Worm (Caenorhabditis elegans) whole organism, L4 larva: ENCODE results near the gene irld-7.

ENCODE experiments used
- F10B5.3 ChIP-seq: sonication (generic microtip); optimal IDR thresholded peaks from 2 replicates; lab custom pipeline; 2016; ENCODE audit warnings: mild to moderate bottlenecking, missing genetic modification characterization, missing compliant biosample characterization
- T20F7.1 ChIP-seq: fragments of 200-800 bp; sonication (Bioruptor generic); optimal IDR thresholded peaks from 2 replicates; lab custom pipeline; 2018; ENCODE audit warnings: mild to moderate bottlenecking, missing genetic modification characterization, missing compliant biosample characterization
- Y5F2A.4 ChIP-seq: fragments of 200-800 bp; sonication (Bioruptor generic); optimal IDR thresholded peaks from 2 replicates; lab custom pipeline; 2018; ENCODE audit warnings: mild to moderate bottlenecking, missing genetic modification characterization, missing compliant biosample characterization
- aha-1 ChIP-seq: fragments of 150-350 bp; peaks from one replicate; lab custom pipeline; 2014; ENCODE audit warnings: missing biosample characterization, missing genetic modification characterization
- attf-4 ChIP-seq: sonication (generic microtip); optimal IDR thresholded peaks from 3 replicates; lab custom pipeline; 2017; ENCODE audit warnings: missing biosample characterization, missing genetic modification characterization
- ceh-20 ChIP-seq: fragments of 200-800 bp; sonication (Bioruptor generic); IDR thresholded peaks from 2 replicates; pipeline ENCODE4 v1.3.6; 2022; ENCODE audit warnings: missing genetic modification reagents, missing genetic modification characterization, missing compliant biosample characterization
- ceh-32 ChIP-seq: sonication (generic microtip); optimal IDR thresholded peaks from 2 replicates; lab custom pipeline; 2016; ENCODE audit warnings: mild to moderate bottlenecking, missing genetic modification characterization, missing compliant biosample characterization; ENCODE audit not compliant: poor library complexity
- ces-1 ChIP-seq: fragments of 150-350 bp; sonication (generic microtip); optimal IDR thresholded peaks from 4 replicates; lab custom pipeline; 2014; ENCODE audit warnings: missing biosample characterization, missing genetic modification reagents, missing genetic modification characterization
- ctbp-1 ChIP-seq: fragments of 200-800 bp; sonication (Bioruptor generic); IDR thresholded peaks from 2 replicates; pipeline ENCODE4 v1.3.6; 2022; ENCODE audit warnings: missing genetic modification reagents, missing genetic modification characterization, missing compliant biosample characterization
- daf-16 ChIP-seq, 3 experiments: sonication (generic microtip); optimal IDR thresholded peaks; 2 replicates each; lab custom pipeline; 2016 to 2017; ENCODE audit warnings: missing genetic modification characterization in 3 of 3, missing genetic modification reagents in 3 of 3, mild to moderate bottlenecking in 2 of 3, missing compliant biosample characterization in 2 of 3, missing biosample characterization in 1 of 3, moderate library complexity in 1 of 3
- daf-19 ChIP-seq: fragments of 200-800 bp; sonication (Bioruptor generic); conservative IDR thresholded peaks from 2 replicates; pipeline ENCODE4 v1.3.6; 2022; ENCODE audit warnings: missing genetic modification characterization, missing compliant biosample characterization
- dmd-8 ChIP-seq: fragments of 200-800 bp; sonication (Bioruptor generic); IDR thresholded peaks from 2 replicates; pipeline ENCODE4 v1.3.6; 2022; ENCODE audit warnings: missing genetic modification characterization, missing compliant biosample characterization
- dpl-1 ChIP-seq: fragments of 150-350 bp; optimal IDR thresholded peaks from 2 replicates; lab custom pipeline; 2014; ENCODE audit warnings: missing biosample characterization, missing genetic modification reagents, missing genetic modification characterization
- dve-1 ChIP-seq: sonication (generic microtip); optimal IDR thresholded peaks from 2 replicates; lab custom pipeline; 2017; ENCODE audit warnings: antibody characterized with exemption, mild to moderate bottlenecking, missing genetic modification characterization, missing compliant biosample characterization; ENCODE audit not compliant: insufficient read depth
- fkh-10 ChIP-seq: fragments of 150-350 bp; optimal IDR thresholded peaks from 2 replicates; lab custom pipeline; 2014; ENCODE audit warnings: missing biosample characterization, missing genetic modification reagents, missing genetic modification characterization
- fos-1 ChIP-seq: fragments of 150-350 bp; optimal IDR thresholded peaks from 2 replicates; lab custom pipeline; 2014; ENCODE audit warnings: missing biosample characterization, missing genetic modification characterization
- gei-8 ChIP-seq: fragments of 200-800 bp; sonication (Bioruptor generic); optimal IDR thresholded peaks from 2 replicates; lab custom pipeline; 2018; ENCODE audit warnings: mild to moderate bottlenecking, missing genetic modification characterization, missing compliant biosample characterization
- hif-1 ChIP-seq, 2 experiments: sonication (generic microtip); optimal IDR thresholded peaks; 2 replicates each; lab custom pipeline; 2016 to 2017; ENCODE audit warnings: missing compliant biosample characterization in 2 of 2, missing genetic modification characterization in 2 of 2, missing genetic modification reagents in 2 of 2, missing genotype in 2 of 2, mild to moderate bottlenecking in 1 of 2
- hlh-11 ChIP-seq: fragments of 200-800 bp; sonication (Bioruptor generic); optimal IDR thresholded peaks from 2 replicates; lab custom pipeline; 2018; ENCODE audit warnings: mild to moderate bottlenecking, missing genetic modification characterization, missing compliant biosample characterization
- hmg-1.1 ChIP-seq: fragments of 200-800 bp; sonication (Bioruptor generic); IDR thresholded peaks from 2 replicates; pipeline ENCODE4 v1.3.6; 2022; ENCODE audit warnings: missing genetic modification reagents, missing genetic modification characterization, missing compliant biosample characterization
- jun-1 ChIP-seq: fragments of 150-350 bp; optimal IDR thresholded peaks from 2 replicates; lab custom pipeline; 2014; ENCODE audit warnings: missing biosample characterization, missing genetic modification reagents, missing genetic modification characterization
- lim-7 ChIP-seq: fragments of 200-800 bp; sonication (Bioruptor generic); IDR thresholded peaks from 2 replicates; pipeline ENCODE4 v1.3.6; 2022; ENCODE audit warnings: missing genetic modification characterization, missing compliant biosample characterization
- lin-1 ChIP-seq: fragments of 200-800 bp; sonication (Bioruptor generic); IDR thresholded peaks from 2 replicates; pipeline ENCODE4 v1.3.6; 2022; ENCODE audit warnings: missing genetic modification reagents, missing genetic modification characterization, missing compliant biosample characterization
- lin-15B ChIP-seq: fragments of 150-350 bp; sonication (generic microtip); optimal IDR thresholded peaks from 3 replicates; lab custom pipeline; 2014; ENCODE audit warnings: missing biosample characterization, missing genetic modification characterization
- lin-29 ChIP-seq: fragments of 200-800 bp; sonication (Bioruptor generic); IDR thresholded peaks from 2 replicates; pipeline ENCODE4 v1.3.6; 2022; ENCODE audit warnings: missing genetic modification reagents, missing genetic modification characterization, missing compliant biosample characterization
- lin-38 ChIP-seq: fragments of 200-800 bp; sonication (Bioruptor generic); IDR thresholded peaks from 2 replicates; pipeline ENCODE4 v1.3.6; 2022; ENCODE audit warnings: missing genetic modification reagents, missing genetic modification characterization, missing compliant biosample characterization
- lir-3 ChIP-seq: sonication (generic microtip); optimal IDR thresholded peaks from 2 replicates; lab custom pipeline; 2016; ENCODE audit warnings: mild to moderate bottlenecking, missing genetic modification characterization, missing compliant biosample characterization
- lsy-2 ChIP-seq, 2 experiments: fragments of 150-350 bp in 1 of 2; sonication (generic microtip) in 1 of 2; optimal IDR thresholded peaks; 2 replicates each; lab custom pipeline; 2014 to 2017; ENCODE audit warnings: missing biosample characterization in 2 of 2, missing genetic modification characterization in 2 of 2
- mes-2 ChIP-seq: sonication (generic microtip); optimal IDR thresholded peaks from 2 replicates; lab custom pipeline; 2016; ENCODE audit warnings: missing genotype, mild to moderate bottlenecking, missing genetic modification characterization, missing compliant biosample characterization; ENCODE audit not compliant: poor library complexity, severe bottlenecking
- mxl-3 ChIP-seq: fragments of 200-800 bp; sonication (Bioruptor generic); optimal IDR thresholded peaks from 2 replicates; lab custom pipeline; 2018; ENCODE audit warnings: mild to moderate bottlenecking, missing genetic modification characterization, missing compliant biosample characterization
- nhr-10 ChIP-seq: fragments of 150-350 bp; optimal IDR thresholded peaks from 2 replicates; lab custom pipeline; 2014; ENCODE audit warnings: missing biosample characterization, missing genetic modification characterization
- nhr-48 ChIP-seq: sonication (generic microtip); optimal IDR thresholded peaks from 2 replicates; lab custom pipeline; 2016; ENCODE audit warnings: mild to moderate bottlenecking, missing genetic modification characterization, missing compliant biosample characterization
- nhr-76 ChIP-seq: fragments of 150-350 bp; optimal IDR thresholded peaks from 2 replicates; lab custom pipeline; 2014; ENCODE audit warnings: missing biosample characterization, missing genetic modification characterization
- nhr-77 ChIP-seq: fragments of 150-350 bp; optimal IDR thresholded peaks from 2 replicates; lab custom pipeline; 2014; ENCODE audit warnings: missing biosample characterization, missing genetic modification characterization
- pha-4 ChIP-seq, 2 experiments: fragments of 150-350 bp in 1 of 2; fragments of 200-800 bp in 1 of 2; sonication (Bioruptor generic) in 1 of 2; IDR thresholded peaks in 1 of 2; optimal IDR thresholded peaks in 1 of 2; 2 replicates each; pipeline versions ENCODE4 v1.3.6 to Lab custom; 2014 to 2022; ENCODE audit warnings: missing genetic modification characterization in 2 of 2, missing genetic modification reagents in 2 of 2, missing biosample characterization in 1 of 2, missing compliant biosample characterization in 1 of 2
- php-3 ChIP-seq: fragments of 200-800 bp; sonication (Bioruptor generic); IDR thresholded peaks from 2 replicates; pipeline ENCODE4 v1.3.6; 2022; ENCODE audit warnings: missing genetic modification reagents, missing genetic modification characterization, missing compliant biosample characterization
- pqm-1 ChIP-seq: sonication (generic microtip); optimal IDR thresholded peaks from 2 replicates; lab custom pipeline; 2017; ENCODE audit warnings: missing biosample characterization, missing genetic modification characterization
- rbr-2 ChIP-seq: sonication (generic microtip); optimal IDR thresholded peaks from 2 replicates; lab custom pipeline; 2016; ENCODE audit warnings: missing genotype, missing genetic modification characterization, missing compliant biosample characterization
- saeg-2 ChIP-seq: fragments of 200-800 bp; sonication (Bioruptor generic); IDR thresholded peaks from 2 replicates; pipeline ENCODE4 v1.3.6; 2022; ENCODE audit warnings: missing genetic modification reagents, missing genetic modification characterization, missing compliant biosample characterization
- set-16 ChIP-seq: fragments of 200-800 bp; sonication (Bioruptor generic); IDR thresholded peaks from 2 replicates; pipeline ENCODE4 v1.3.6; 2022; ENCODE audit warnings: missing genetic modification reagents, missing genetic modification characterization, missing compliant biosample characterization
- skn-1 ChIP-seq: fragments of 150-350 bp; optimal IDR thresholded peaks from 2 replicates; lab custom pipeline; 2014; ENCODE audit warnings: missing biosample characterization, missing genetic modification characterization
- spr-1 ChIP-seq: sonication (generic microtip); optimal IDR thresholded peaks from 2 replicates; lab custom pipeline; 2016; ENCODE audit warnings: mild to moderate bottlenecking, missing genetic modification characterization, missing compliant biosample characterization
- tag-97 ChIP-seq: fragments of 200-800 bp; sonication (Bioruptor generic); IDR thresholded peaks from 2 replicates; pipeline ENCODE4 v1.3.6; 2022; ENCODE audit warnings: missing genetic modification characterization, missing compliant biosample characterization
- tra-1 ChIP-seq: fragments of 200-800 bp; sonication (Bioruptor generic); IDR thresholded peaks from 2 replicates; pipeline ENCODE4 v1.3.6; 2022; ENCODE audit warnings: missing genetic modification reagents, missing genetic modification characterization, missing compliant biosample characterization
- unc-39 ChIP-seq: sonication (generic microtip); optimal IDR thresholded peaks from 2 replicates; lab custom pipeline; 2017; ENCODE audit warnings: missing biosample characterization, missing genetic modification characterization
- vab-7 ChIP-seq: fragments of 200-800 bp; sonication (Bioruptor generic); IDR thresholded peaks from 2 replicates; pipeline ENCODE4 v1.3.6; 2022; ENCODE audit warnings: missing genetic modification reagents, missing genetic modification characterization, missing compliant biosample characterization
- zag-1 ChIP-seq: fragments of 150-350 bp; optimal IDR thresholded peaks from 2 replicates; lab custom pipeline; 2014; ENCODE audit warnings: missing biosample characterization, missing genetic modification characterization
- zfp-2 ChIP-seq: sonication (generic microtip); optimal IDR thresholded peaks from 2 replicates; lab custom pipeline; 2016; ENCODE audit warnings: mild to moderate bottlenecking, missing genetic modification characterization, missing compliant biosample characterization
- zip-2 ChIP-seq: fragments of 150-350 bp; optimal IDR thresholded peaks from 2 replicates; lab custom pipeline; 2014; ENCODE audit warnings: missing biosample characterization, missing genetic modification characterization

irld-7 gene

DNA sequence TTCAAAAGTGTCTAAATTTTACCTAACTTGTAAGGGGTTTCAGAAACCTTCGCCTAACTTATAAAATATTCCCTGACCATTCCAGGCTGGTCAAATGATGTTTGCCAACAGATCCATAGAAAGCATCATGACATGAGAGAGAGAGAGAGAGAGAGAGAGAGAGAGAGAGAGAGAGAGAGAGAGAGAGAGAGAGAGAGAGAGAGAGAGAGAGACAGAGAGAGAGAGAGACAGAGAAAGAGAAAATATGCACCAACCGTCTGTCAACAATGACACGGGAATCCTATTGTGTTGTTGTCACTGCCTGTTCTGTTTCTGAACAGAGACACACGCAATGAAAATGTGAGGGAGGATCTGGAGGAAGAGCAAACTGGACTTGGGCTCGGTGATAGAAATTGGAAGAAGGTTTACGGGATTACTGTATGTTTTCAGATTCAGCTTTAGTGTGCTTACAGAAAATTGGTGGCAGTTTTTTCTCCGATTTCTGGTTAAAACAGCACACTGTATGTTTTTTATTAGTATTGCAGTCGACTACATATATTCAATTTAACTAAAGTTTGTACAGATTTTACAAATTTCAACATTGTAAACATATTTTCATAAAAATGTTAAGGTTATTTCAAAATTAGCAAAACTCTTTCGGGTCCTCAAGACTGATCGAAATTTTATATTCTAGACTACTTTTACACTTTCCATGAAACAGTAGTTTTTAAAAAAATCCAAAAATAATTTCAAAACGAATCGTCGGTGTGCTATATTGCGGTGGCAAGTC lies 14.0 kb upstream of the irld-7 start (continued):
- TF ChIP-seq zip-2 (tag; lab: Kevin White, UChicago), result no peak
- no peak for TF ChIP-seq ctbp-1
- no peak for TF ChIP-seq lin-29 (GFP tag; lab: Robert Waterston, UW)
- no peak for TF ChIP-seq ceh-20
- no peak for TF ChIP-seq lin-15B
- no peak for TF ChIP-seq daf-19 (GFP tag; lab: Robert Waterston, UW)
- peak; percentile 85 for TF ChIP-seq dve-1 (tag; lab: Kevin White, UChicago)
- TF ChIP-seq set-16 (GFP tag; lab: Robert Waterston, UW), result peak; percentile 73; the same call in 1 of the 2 replicates
- TF ChIP-seq tag-97 (GFP tag; lab: Robert Waterston, UW), result no peak
- TF ChIP-seq nhr-77 (tag; lab: Kevin White, UChicago), result no peak
- no peak for TF ChIP-seq attf-4 (tag; lab: Kevin White, UChicago)
- TF ChIP-seq lim-7 (GFP tag; lab: Robert Waterston, UW), result no peak
- no peak for TF ChIP-seq hif-1 (tag; optimal IDR thresholded peaks at IDR 0.05; lab: Kevin White, UChicago)
- no peak for TF ChIP-seq fkh-10 (GFP tag; lab: Kevin White, UChicago)
- no peak for TF ChIP-seq vab-7
- TF ChIP-seq lin-1, result no peak
- TF ChIP-seq daf-16 (GFP tag; optimal IDR thresholded peaks at IDR 0.05; lab: Kevin White, UChicago), result no peak
- peak; percentile 74 for TF ChIP-seq daf-16 (tag; optimal IDR thresholded peaks at IDR 0.05; lab: Kevin White, UChicago)
- no peak for TF ChIP-seq mes-2 (tag; lab: Kevin White, UChicago)
- no peak for TF ChIP-seq gei-8 (GFP tag; lab: Kevin White, UChicago)
- no peak for TF ChIP-seq F10B5.3 (tag; lab: Kevin White, UChicago)
- no peak for TF ChIP-seq rbr-2 (tag; lab: Kevin White, UChicago)
- no peak for TF ChIP-seq jun-1 (tag; lab: Kevin White, UChicago)
- TF ChIP-seq pqm-1, result no peak
- peak; percentile 52 for TF ChIP-seq hlh-11 (tag; lab: Kevin White, UChicago)
- TF ChIP-seq zag-1, result no peak
- TF ChIP-seq spr-1 (tag; lab: Kevin White, UChicago), result no peak
- TF ChIP-seq nhr-76 (tag; lab: Kevin White, UChicago), result no peak
- peak; percentile 69 for TF ChIP-seq aha-1 (tag; lab: Kevin White, UChicago)
- TF ChIP-seq lin-38 (GFP tag; lab: Robert Waterston, UW), result no peak
- no peak for TF ChIP-seq dmd-8 (GFP tag; lab: Robert Waterston, UW)
- TF ChIP-seq nhr-10, result no peak
- no peak for TF ChIP-seq skn-1
- TF ChIP-seq ceh-32 (tag; lab: Kevin White, UChicago), result no peak
- peak; percentile 28 for TF ChIP-seq mxl-3
- no peak for TF ChIP-seq dpl-1
- no peak for TF ChIP-seq unc-39 (tag; lab: Kevin White, UChicago)
- TF ChIP-seq T20F7.1 (GFP tag; lab: Kevin White, UChicago), result no peak
- no peak for TF ChIP-seq lir-3 (tag; lab: Kevin White, UChicago)
- no peak for TF ChIP-seq php-3 (GFP tag; lab: Robert Waterston, UW)
- no peak for TF ChIP-seq hmg-1.1
- TF ChIP-seq nhr-48, result no peak
- no peak; the same call in 1 of the 2 replicates for TF ChIP-seq pha-4 (GFP tag; IDR thresholded peaks at IDR 0.05; lab: Robert Waterston, UW)
- TF ChIP-seq pha-4 (tag; optimal IDR thresholded peaks at IDR 0.05; lab: Kevin White, UChicago), result peak; percentile 68
- no peak for TF ChIP-seq lsy-2 (tag; optimal IDR thresholded peaks at IDR 0.05; lab: Kevin White, UChicago)
- TF ChIP-seq tra-1, result no peak
- TF ChIP-seq zfp-2 (tag; lab: Kevin White, UChicago), result no peak
- TF ChIP-seq Y5F2A.4 (GFP tag; lab: Kevin White, UChicago), result no peak
- no peak for TF ChIP-seq saeg-2 (GFP tag; lab: Robert Waterston, UW)
- TF ChIP-seq ces-1 (GFP tag; lab: Kevin White, UChicago), result no peak
- TF ChIP-seq fos-1 (tag; lab: Kevin White, UChicago), result no peak
